Fruit fly (Drosophila melanogaster) whole organism, prepupa: Measurements from ENCODE around the gene CG14395.
A peak's percentile ranks its signal among the peaks of the same experiment; 100 is the strongest.

ENCODE experiments used
- CG10631 ChIP-seq: fragments of 200-800 bp; sonication (Bioruptor generic); optimal IDR thresholded peaks from 2 replicates; lab custom pipeline; 2016; ENCODE audit warnings: missing biosample characterization, missing genetic modification characterization
- CG15336 ChIP-seq: fragments of 200-800 bp; sonication (Bioruptor generic); IDR thresholded peaks from 2 replicates; pipeline ENCODE4 v1.3.6; 2022; ENCODE audit warnings: missing biosample characterization, missing genetic modification characterization
- CG16779 ChIP-seq: fragments of 200-800 bp; sonication (Bioruptor generic); optimal IDR thresholded peaks from 3 replicates; lab custom pipeline; 2017; ENCODE audit warnings: missing biosample characterization, mild to moderate bottlenecking, missing genetic modification characterization
- CG3919 ChIP-seq: fragments of 200-800 bp; sonication (Bioruptor generic); optimal IDR thresholded peaks from 3 replicates; lab custom pipeline; 2016; ENCODE audit warnings: missing biosample characterization, missing genetic modification characterization
- CG4318 ChIP-seq: fragments of 200-800 bp; sonication (Bioruptor generic); optimal IDR thresholded peaks from 3 replicates; lab custom pipeline; 2017; ENCODE audit warnings: missing biosample characterization, mild to moderate bottlenecking, missing genetic modification characterization
- CG6163 ChIP-seq: fragments of 200-800 bp; sonication (Bioruptor generic); IDR thresholded peaks from 3 replicates; pipeline ENCODE4 v1.3.6; 2022; ENCODE audit warnings: missing biosample characterization, missing genetic modification characterization
- CG6276 ChIP-seq: fragments of 200-800 bp; sonication (Bioruptor generic); optimal IDR thresholded peaks from 2 replicates; lab custom pipeline; 2017; ENCODE audit warnings: missing biosample characterization, mild to moderate bottlenecking, missing genetic modification characterization
- CG6808 ChIP-seq: fragments of 200-800 bp; sonication (Bioruptor generic); optimal IDR thresholded peaks from 3 replicates; lab custom pipeline; 2017; ENCODE audit warnings: missing biosample characterization, missing genetic modification characterization, mild to moderate bottlenecking, moderate library complexity, missing genetic modification reagents
- CG7368 ChIP-seq: fragments of 200-800 bp; sonication (Bioruptor generic); optimal IDR thresholded peaks from 3 replicates; lab custom pipeline; 2016; ENCODE audit warnings: missing biosample characterization, missing genetic modification characterization
- CG8119 ChIP-seq: fragments of 200-800 bp; sonication (Bioruptor generic); IDR thresholded peaks from 3 replicates; pipeline ENCODE4 v1.3.6; 2022; ENCODE audit warnings: missing biosample characterization, missing genetic modification characterization
- CG8632 ChIP-seq: fragments of 200-800 bp; sonication (Bioruptor generic); optimal IDR thresholded peaks from 3 replicates; lab custom pipeline; 2016; ENCODE audit warnings: missing biosample characterization, missing genetic modification characterization
- Eip78C ChIP-seq: fragments of 200-800 bp; sonication (Bioruptor generic); peaks from one replicate; lab custom pipeline; 2016; ENCODE audit warnings: missing biosample characterization, missing genetic modification characterization
- Eip93F ChIP-seq: fragments of 200-800 bp; sonication (Bioruptor generic); optimal IDR thresholded peaks from 2 replicates; lab custom pipeline; 2016; ENCODE audit warnings: missing biosample characterization, mild to moderate bottlenecking, missing genetic modification characterization
- Ets21C ChIP-seq: fragments of 200-800 bp; sonication (Bioruptor generic); optimal IDR thresholded peaks from 3 replicates; lab custom pipeline; 2016; ENCODE audit warnings: missing biosample characterization, missing genetic modification characterization
- Hr38 ChIP-seq: sonication (Bioruptor generic); optimal IDR thresholded peaks from 2 replicates; lab custom pipeline; 2016; ENCODE audit warnings: missing biosample characterization, missing genetic modification characterization
- Hr4 ChIP-seq: fragments of 200-800 bp; sonication (Bioruptor generic); optimal IDR thresholded peaks from 3 replicates; lab custom pipeline; 2016; ENCODE audit warnings: missing biosample characterization, missing genetic modification characterization
- Met ChIP-seq: fragments of 200-800 bp; sonication (Bioruptor generic); optimal IDR thresholded peaks from 3 replicates; lab custom pipeline; 2016; ENCODE audit warnings: missing biosample characterization, missing genetic modification characterization
- OdsH ChIP-seq: fragments of 200-800 bp; sonication (Bioruptor generic); optimal IDR thresholded peaks from 3 replicates; lab custom pipeline; 2016; ENCODE audit warnings: missing biosample characterization, missing genetic modification characterization
- Smox ChIP-seq: fragments of 200-800 bp; sonication (Bioruptor generic); optimal IDR thresholded peaks from 3 replicates; lab custom pipeline; 2016; ENCODE audit warnings: missing biosample characterization, missing genetic modification characterization
- Sox14 ChIP-seq: fragments of 200-800 bp; sonication (Bioruptor generic); optimal IDR thresholded peaks from 3 replicates; lab custom pipeline; 2016; ENCODE audit warnings: missing biosample characterization, missing genetic modification characterization
- achi ChIP-seq: fragments of 200-800 bp; sonication (Bioruptor generic); optimal IDR thresholded peaks from 3 replicates; lab custom pipeline; 2016; ENCODE audit warnings: missing biosample characterization, missing genetic modification characterization
- dac ChIP-seq: fragments of 200-800 bp; sonication (Bioruptor generic); optimal IDR thresholded peaks from 2 replicates; lab custom pipeline; 2017; ENCODE audit warnings: missing biosample characterization, mild to moderate bottlenecking, missing genetic modification characterization
- eg ChIP-seq: fragments of 200-800 bp; sonication (Bioruptor generic); IDR thresholded peaks from 3 replicates; pipeline ENCODE4 v1.3.6; 2022; ENCODE audit warnings: missing biosample characterization, missing genetic modification characterization
- esn ChIP-seq: fragments of 200-800 bp; sonication (Bioruptor generic); optimal IDR thresholded peaks from 2 replicates; lab custom pipeline; 2016; ENCODE audit warnings: missing biosample characterization, mild to moderate bottlenecking, missing genetic modification characterization, moderate library complexity
- fd59A ChIP-seq: fragments of 200-800 bp; sonication (Bioruptor generic); optimal IDR thresholded peaks from 2 replicates; lab custom pipeline; 2017; ENCODE audit warnings: missing biosample characterization, mild to moderate bottlenecking, missing genetic modification characterization, missing genetic modification reagents
- fd85E ChIP-seq: fragments of 200-800 bp; sonication (Bioruptor generic); optimal IDR thresholded peaks from 3 replicates; lab custom pipeline; 2016; ENCODE audit warnings: missing biosample characterization, missing genetic modification characterization
- fkh ChIP-seq: fragments of 200-800 bp; sonication (Bioruptor generic); optimal IDR thresholded peaks from 3 replicates; lab custom pipeline; 2017; ENCODE audit warnings: missing biosample characterization, mild to moderate bottlenecking, missing genetic modification characterization, moderate library complexity
- net ChIP-seq: fragments of 200-800 bp; sonication (Bioruptor generic); optimal IDR thresholded peaks from 3 replicates; lab custom pipeline; 2016; ENCODE audit warnings: missing biosample characterization, missing genetic modification characterization
- salr ChIP-seq, 2 experiments: fragments of 200-800 bp; sonication (Bioruptor generic); optimal IDR thresholded peaks; 3 replicates each; lab custom pipeline; 2016 to 2018; ENCODE audit warnings: missing biosample characterization in 2 of 2, missing genetic modification characterization in 2 of 2, mild to moderate bottlenecking in 1 of 2
- spab ChIP-seq: fragments of 200-800 bp; sonication (Bioruptor generic); optimal IDR thresholded peaks from 2 replicates; lab custom pipeline; 2017; ENCODE audit warnings: missing biosample characterization, mild to moderate bottlenecking, missing genetic modification characterization, missing genetic modification reagents
- ss ChIP-seq, 2 experiments: fragments of 200-800 bp; sonication (Bioruptor generic); optimal IDR thresholded peaks; 2 replicates in 1 of 2; 3 replicates in 1 of 2; lab custom pipeline; 2017 to 2018; ENCODE audit warnings: mild to moderate bottlenecking in 2 of 2, missing biosample characterization in 2 of 2, missing genetic modification characterization in 2 of 2, moderate library complexity in 1 of 2
- svp ChIP-seq: fragments of 200-800 bp; sonication (Bioruptor generic); peaks from one replicate; lab custom pipeline; 2016; ENCODE audit warnings: missing biosample characterization, missing genetic modification characterization
- topi ChIP-seq: fragments of 200-800 bp; sonication (Bioruptor generic); optimal IDR thresholded peaks from 3 replicates; lab custom pipeline; 2016; ENCODE audit warnings: missing biosample characterization, missing genetic modification characterization
- vri ChIP-seq: fragments of 200-800 bp; sonication (Bioruptor generic); optimal IDR thresholded peaks from 3 replicates; lab custom pipeline; 2016; ENCODE audit warnings: missing biosample characterization, mild to moderate bottlenecking, missing genetic modification characterization

The CG14395 gene

dm6 chr3R:12662531-12662930, at the start of gene CG14395:
Gene CG14395 (plus strand): TSS chr3R:12662831.
- TF ChIP-seq eg (GFP tag; lab: Robert Waterston, UW), result peak; percentile 36; the same call in 1 of the 3 replicates
- TF ChIP-seq Eip93F (GFP tag; lab: Kevin White, UChicago), result no peak

dm6 chr3R:12615553-12615952, 47.1 kb upstream of the CG14395 start:
- TF ChIP-seq vri (no peak), CG8632 (GFP tag; lab: Kevin White, UChicago) (no peak), Sox14 (GFP tag; lab: Kevin White, UChicago) (no peak), CG4318 (GFP tag; lab: Kevin White, UChicago) (no peak), topi (no peak), Hr4 (GFP tag; lab: Kevin White, UChicago) (no peak), CG8119 (GFP tag; lab: Robert Waterston, UW) (no peak), Met (GFP tag; lab: Kevin White, UChicago) (no peak), eg (GFP tag; lab: Robert Waterston, UW) (no peak), salr (GFP tag; optimal IDR thresholded peaks at IDR 0.05; lab: Kevin White, UChicago) (no peak), CG7368 (no peak), net (no peak)
- TF ChIP-seq, all 60 proteins: peak for 0

dm6 chr3R:12622778-12623177, 39.9 kb upstream of the CG14395 start:
- TF ChIP-seq OdsH (GFP tag; lab: Kevin White, UChicago) (no peak), fd85E (GFP tag; lab: Kevin White, UChicago) (no peak), CG15336 (GFP tag; lab: Robert Waterston, UW) (no peak), CG6808 (GFP tag; lab: Kevin White, UChicago) (no peak), CG6276 (GFP tag; lab: Kevin White, UChicago) (no peak), CG8119 (GFP tag; lab: Robert Waterston, UW) (no peak), CG16779 (tag; lab: Kevin White, UChicago) (no peak), CG3919 (GFP tag; lab: Kevin White, UChicago) (no peak), CG8632 (GFP tag; lab: Kevin White, UChicago) (no peak), CG6163 (GFP tag; lab: Robert Waterston, UW) (no peak), Hr4 (GFP tag; lab: Kevin White, UChicago) (no peak), fd59A (GFP tag; lab: Kevin White, UChicago) (no peak), esn (GFP tag; lab: Kevin White, UChicago) (no peak), ss (GFP tag; optimal IDR thresholded peaks at IDR 0.05; lab: Kevin White, UChicago) (no peak), spab (GFP tag; lab: Kevin White, UChicago) (no peak)

dm6 chr3R:12624913-12625312, 37.7 kb upstream of the CG14395 start:
- TF ChIP-seq Smox (GFP tag; lab: Kevin White, UChicago) (no peak), fd85E (GFP tag; lab: Kevin White, UChicago) (no peak)

dm6 chr3R:12626674-12627382, 35.8 kb upstream of the CG14395 start:
- TF ChIP-seq fkh (GFP tag; lab: Kevin White, UChicago) (peak; percentile 82), Hr4 (GFP tag; lab: Kevin White, UChicago) (no peak), achi (GFP tag; lab: Kevin White, UChicago) (peak; percentile 3), vri (peak; percentile 87), dac (no peak), ss (GFP tag; optimal IDR thresholded peaks at IDR 0.05; lab: Kevin White, UChicago) (no peak), Ets21C (no peak), CG10631 (no peak), Met (GFP tag; lab: Kevin White, UChicago) (no peak), Hr38 (GFP tag; lab: Kevin White, UChicago) (no peak), Eip78C (GFP tag; lab: Kevin White, UChicago) (peak; percentile 64), Smox (GFP tag; lab: Kevin White, UChicago) (no peak), svp (GFP tag; lab: Kevin White, UChicago) (no peak)
